Worm (Caenorhabditis elegans) whole organism, young adult: ENCODE results near the gene pgl-2.
A peak's percentile ranks its signal among the peaks of the same experiment; 100 is the strongest.

Source experiments
- B0019.2 ChIP-seq: fragments of 200-800 bp; sonication (Bioruptor generic); conservative IDR thresholded peaks from 2 replicates; pipeline ENCODE4 v1.3.6; 2022; ENCODE audit warnings: missing genetic modification reagents, missing genetic modification characterization, missing compliant biosample characterization
- B0261.1 ChIP-seq: sonication (generic microtip); optimal IDR thresholded peaks from 2 replicates; lab custom pipeline; 2016; ENCODE audit warnings: mild to moderate bottlenecking, missing genetic modification characterization, moderate library complexity, missing compliant biosample characterization
- C17E4.6 ChIP-seq: fragments of 200-800 bp; sonication (Bioruptor generic); IDR thresholded peaks from 2 replicates; pipeline ENCODE4 v1.3.6; 2022; ENCODE audit warnings: missing genetic modification reagents, missing genetic modification characterization, missing compliant biosample characterization
- D2030.7 ChIP-seq: fragments of 200-800 bp; sonication (Bioruptor generic); IDR thresholded peaks from 2 replicates; pipeline ENCODE4 v1.3.6; 2022; ENCODE audit warnings: missing genetic modification reagents, missing genetic modification characterization, missing compliant biosample characterization
- F49E8.2 ChIP-seq: sonication (generic microtip); optimal IDR thresholded peaks from 3 replicates; lab custom pipeline; 2017; ENCODE audit warnings: missing genetic modification characterization, mild to moderate bottlenecking, missing compliant biosample characterization, antibody characterized with exemption, moderate library complexity; ENCODE audit not compliant: insufficient read depth
- T26A5.8 ChIP-seq: sonication (generic microtip); optimal IDR thresholded peaks from 2 replicates; lab custom pipeline; 2016; ENCODE audit warnings: missing genetic modification characterization, missing compliant biosample characterization
- Y53F4B.3 ChIP-seq: fragments of 200-800 bp; sonication (Bioruptor generic); IDR thresholded peaks from 2 replicates; pipeline ENCODE4 v1.3.6; 2022; ENCODE audit warnings: missing genetic modification reagents, missing genetic modification characterization, missing compliant biosample characterization
- Y56A3A.18 ChIP-seq: fragments of 200-800 bp; sonication (Bioruptor generic); IDR thresholded peaks from 2 replicates; pipeline ENCODE4 v1.3.6; 2022; ENCODE audit warnings: missing genetic modification reagents, missing genetic modification characterization, missing compliant biosample characterization
- Y67H2A.10 ChIP-seq: fragments of 200-800 bp; sonication (Bioruptor generic); conservative IDR thresholded peaks from 2 replicates; pipeline ENCODE4 v1.3.6; 2022; ENCODE audit warnings: missing genetic modification reagents, missing genetic modification characterization, missing compliant biosample characterization
- Y79H2A.3 ChIP-seq: fragments of 200-800 bp; sonication (Bioruptor generic); conservative IDR thresholded peaks from 2 replicates; pipeline ENCODE4 v1.3.6; 2022; ENCODE audit warnings: missing genetic modification reagents, missing genetic modification characterization, missing compliant biosample characterization
- aptf-2 ChIP-seq: fragments of 200-800 bp; sonication (Bioruptor generic); conservative IDR thresholded peaks from 2 replicates; pipeline ENCODE4 v1.3.6; 2022; ENCODE audit warnings: missing genetic modification reagents, missing genetic modification characterization, missing compliant biosample characterization
- atf-7 ChIP-seq: sonication (generic microtip); optimal IDR thresholded peaks from 2 replicates; lab custom pipeline; 2017; ENCODE audit warnings: mild to moderate bottlenecking, missing genetic modification characterization, missing compliant biosample characterization
- attf-5 ChIP-seq: fragments of 200-800 bp; sonication (Bioruptor generic); optimal IDR thresholded peaks from 2 replicates; lab custom pipeline; 2018; ENCODE audit warnings: mild to moderate bottlenecking, missing genetic modification characterization, missing compliant biosample characterization
- ceh-100 ChIP-seq: fragments of 200-800 bp; sonication (Bioruptor generic); IDR thresholded peaks from 2 replicates; pipeline ENCODE4 v1.3.6; 2022; ENCODE audit warnings: missing genetic modification reagents, missing genetic modification characterization, missing compliant biosample characterization
- ceh-40 ChIP-seq: fragments of 200-800 bp; sonication (Bioruptor generic); IDR thresholded peaks from 2 replicates; pipeline ENCODE4 v1.3.6; 2022; ENCODE audit warnings: missing genetic modification characterization, missing compliant biosample characterization
- ceh-58 ChIP-seq: fragments of 200-800 bp; sonication (Bioruptor generic); IDR thresholded peaks from 2 replicates; pipeline ENCODE4 v1.3.6; 2022; ENCODE audit warnings: missing genetic modification characterization, missing compliant biosample characterization
- ceh-79 ChIP-seq: sonication (generic microtip); optimal IDR thresholded peaks from 2 replicates; lab custom pipeline; 2017; ENCODE audit warnings: mild to moderate bottlenecking, missing genetic modification characterization, missing compliant biosample characterization
- chd-7 ChIP-seq: sonication (generic microtip); optimal IDR thresholded peaks from 2 replicates; lab custom pipeline; 2016; ENCODE audit warnings: mild to moderate bottlenecking, missing genetic modification characterization, moderate library complexity, missing compliant biosample characterization
- die-1 ChIP-seq: sonication (generic microtip); optimal IDR thresholded peaks from 2 replicates; lab custom pipeline; 2016; ENCODE audit warnings: missing genotype, mild to moderate bottlenecking, missing genetic modification characterization, missing compliant biosample characterization
- dox-1 ChIP-seq: fragments of 200-800 bp; sonication (Bioruptor generic); IDR thresholded peaks from 2 replicates; pipeline ENCODE4 v1.3.6; 2022; ENCODE audit warnings: missing genetic modification reagents, missing genetic modification characterization, missing compliant biosample characterization
- dpff-1 ChIP-seq: sonication (generic microtip); optimal IDR thresholded peaks from 2 replicates; lab custom pipeline; 2017; ENCODE audit warnings: mild to moderate bottlenecking, missing genetic modification characterization, missing compliant biosample characterization
- dpl-1 ChIP-seq: fragments of 150-350 bp; optimal IDR thresholded peaks from 2 replicates; lab custom pipeline; 2014; ENCODE audit warnings: missing biosample characterization, missing genetic modification reagents, missing genetic modification characterization
- egl-18 ChIP-seq: fragments of 200-800 bp; sonication (Bioruptor generic); IDR thresholded peaks from 2 replicates; pipeline ENCODE4 v1.3.6; 2022; ENCODE audit warnings: missing genetic modification reagents, missing genetic modification characterization, missing compliant biosample characterization
- ets-4 ChIP-seq: fragments of 200-800 bp; sonication (Bioruptor generic); optimal IDR thresholded peaks from 2 replicates; lab custom pipeline; 2018; ENCODE audit warnings: mild to moderate bottlenecking, missing genetic modification characterization, missing compliant biosample characterization
- gei-17 ChIP-seq: fragments of 200-800 bp; sonication (Bioruptor generic); optimal IDR thresholded peaks from 2 replicates; lab custom pipeline; 2018; ENCODE audit warnings: mild to moderate bottlenecking, missing genetic modification characterization, missing compliant biosample characterization
- him-1 ChIP-seq: sonication (generic microtip); optimal IDR thresholded peaks from 2 replicates; lab custom pipeline; 2016; ENCODE audit warnings: missing genotype, missing genetic modification reagents, missing genetic modification characterization, missing compliant biosample characterization
- hmg-20 ChIP-seq: fragments of 200-800 bp; sonication (Bioruptor generic); IDR thresholded peaks from 2 replicates; pipeline ENCODE4 v1.3.6; 2022; ENCODE audit warnings: missing genetic modification reagents, missing genetic modification characterization, missing compliant biosample characterization
- hrde-1 ChIP-seq: sonication (generic microtip); optimal IDR thresholded peaks from 2 replicates; lab custom pipeline; 2016; ENCODE audit warnings: missing genetic modification characterization, mild to moderate bottlenecking, missing compliant biosample characterization, moderate library complexity, missing genotype, missing genetic modification reagents, borderline replicate concordance
- lag-1 ChIP-seq: fragments of 200-800 bp; sonication (Bioruptor generic); IDR thresholded peaks from 2 replicates; pipeline ENCODE4 v1.3.6; 2022; ENCODE audit warnings: missing genetic modification reagents, missing genetic modification characterization, missing compliant biosample characterization
- let-526 ChIP-seq: fragments of 200-800 bp; sonication (Bioruptor generic); IDR thresholded peaks from 2 replicates; pipeline ENCODE4 v1.3.6; 2022; ENCODE audit warnings: missing genetic modification reagents, missing genetic modification characterization, missing compliant biosample characterization
- let-607 ChIP-seq, 2 experiments: fragments of 200-800 bp in 1 of 2; sonication (Bioruptor generic) in 1 of 2; sonication (generic microtip) in 1 of 2; optimal IDR thresholded peaks; 2 replicates each; lab custom pipeline; 2016 to 2018; ENCODE audit warnings: mild to moderate bottlenecking in 2 of 2, missing compliant biosample characterization in 2 of 2, missing genetic modification characterization in 2 of 2, moderate library complexity in 2 of 2, missing genotype in 1 of 2
- lin-54 ChIP-seq: fragments of 200-800 bp; sonication (Bioruptor generic); optimal IDR thresholded peaks from 2 replicates; lab custom pipeline; 2018; ENCODE audit warnings: mild to moderate bottlenecking, missing genetic modification characterization, missing compliant biosample characterization
- madf-3 ChIP-seq: fragments of 200-800 bp; sonication (Bioruptor generic); IDR thresholded peaks from 2 replicates; pipeline ENCODE4 v1.3.6; 2022; ENCODE audit warnings: missing genetic modification reagents, missing genetic modification characterization, missing compliant biosample characterization
- madf-8 ChIP-seq: fragments of 200-800 bp; sonication (Bioruptor generic); conservative IDR thresholded peaks from 2 replicates; pipeline ENCODE4 v1.3.6; 2022; ENCODE audit warnings: missing genetic modification reagents, missing genetic modification characterization, missing compliant biosample characterization
- mcd-1 ChIP-seq: fragments of 200-800 bp; sonication (Bioruptor generic); IDR thresholded peaks from 2 replicates; pipeline ENCODE4 v1.3.6; 2022; ENCODE audit warnings: missing genetic modification reagents, missing genetic modification characterization, missing compliant biosample characterization
- nfya-1 ChIP-seq: sonication (generic microtip); optimal IDR thresholded peaks from 2 replicates; lab custom pipeline; 2017; ENCODE audit warnings: antibody characterized with exemption, missing compliant biosample characterization, missing genetic modification characterization, borderline replicate concordance; ENCODE audit not compliant: insufficient read depth
- nfya-2 ChIP-seq: fragments of 200-800 bp; sonication (Bioruptor generic); IDR thresholded peaks from 2 replicates; pipeline ENCODE4 v1.3.6; 2022; ENCODE audit warnings: missing genetic modification reagents, missing genetic modification characterization, missing compliant biosample characterization
- nhr-90 ChIP-seq: sonication (generic microtip); optimal IDR thresholded peaks from 2 replicates; lab custom pipeline; 2016; ENCODE audit warnings: missing genotype, mild to moderate bottlenecking, missing genetic modification characterization, missing compliant biosample characterization
- rec-8 ChIP-seq, 2 experiments: sonication (generic microtip); optimal IDR thresholded peaks; 2 replicates each; lab custom pipeline; 2016; ENCODE audit warnings: mild to moderate bottlenecking in 2 of 2, missing genetic modification characterization in 2 of 2, missing genetic modification reagents in 2 of 2, missing genotype in 2 of 2, missing biosample characterization in 1 of 2, missing compliant biosample characterization in 1 of 2, moderate library complexity in 1 of 2
- sdz-38 ChIP-seq: sonication (generic microtip); optimal IDR thresholded peaks from 2 replicates; lab custom pipeline; 2016; ENCODE audit warnings: missing genotype, missing genetic modification characterization, missing compliant biosample characterization
- snpc-1.1 ChIP-seq: sonication (generic microtip); optimal IDR thresholded peaks from 2 replicates; lab custom pipeline; 2017; ENCODE audit warnings: missing genetic modification characterization, mild to moderate bottlenecking, missing compliant biosample characterization, antibody characterized with exemption, moderate library complexity, missing genotype, missing genetic modification reagents; ENCODE audit not compliant: insufficient read depth
- snpc-4 ChIP-seq, 5 experiments: fragments of 150-350 bp in 1 of 5; sonication (generic microtip) in 4 of 5; optimal IDR thresholded peaks; 2 replicates each; lab custom pipeline; 2014 to 2018; ENCODE audit warnings: missing genetic modification characterization in 5 of 5, missing biosample characterization in 3 of 5, antibody characterized with exemption in 2 of 5, mild to moderate bottlenecking in 2 of 5, missing compliant biosample characterization in 2 of 5, missing genotype in 2 of 5, moderate library complexity in 2 of 5, missing genetic modification reagents in 1 of 5
- tbp1 ChIP-seq: fragments of 200-800 bp; sonication (Bioruptor generic); optimal IDR thresholded peaks from 2 replicates; lab custom pipeline; 2018; ENCODE audit warnings: mild to moderate bottlenecking, missing genetic modification characterization, missing compliant biosample characterization
- tbx-9 ChIP-seq: sonication (generic microtip); optimal IDR thresholded peaks from 2 replicates; lab custom pipeline; 2016; ENCODE audit warnings: borderline replicate concordance, missing genetic modification characterization, inconsistent platforms, missing compliant biosample characterization
- unc-62 ChIP-seq: fragments of 150-350 bp; optimal IDR thresholded peaks from 2 replicates; lab custom pipeline; 2014; ENCODE audit warnings: missing biosample characterization, missing genetic modification reagents, missing genetic modification characterization
- ztf-26 ChIP-seq: sonication (generic microtip); optimal IDR thresholded peaks from 2 replicates; lab custom pipeline; 2017; ENCODE audit warnings: missing genetic modification characterization, missing compliant biosample characterization
- ztf-3 ChIP-seq: fragments of 200-800 bp; sonication (Bioruptor generic); optimal IDR thresholded peaks from 2 replicates; lab custom pipeline; 2018; ENCODE audit warnings: mild to moderate bottlenecking, missing genetic modification characterization, missing compliant biosample characterization

pgl-2 gene

ce11 chrIII:8646021-8646420, 29.2 kb downstream of the pgl-2 start (continued):
- TF ChIP-seq madf-8 (GFP tag; lab: Robert Waterston, UW) = no peak
- peak; percentile 49; the same call in 1 of the 2 replicates for TF ChIP-seq Y56A3A.18
- no peak for TF ChIP-seq Y67H2A.10 (GFP tag; lab: Robert Waterston, UW)
- no peak for TF ChIP-seq hrde-1 (tag; lab: Kevin White, UChicago)
- TF ChIP-seq nfya-1 (tag; lab: Kevin White, UChicago) = no peak
- TF ChIP-seq lin-54 (GFP tag; lab: Kevin White, UChicago) = no peak
- TF ChIP-seq die-1 (tag; lab: Kevin White, UChicago) = peak; percentile 80
- TF ChIP-seq let-607 (tag; optimal IDR thresholded peaks at IDR 0.05; lab: Kevin White, UChicago) = peak in 1 of 2 experiments; percentile 12
- TF ChIP-seq mcd-1 (GFP tag; lab: Robert Waterston, UW) = no peak
- no peak for TF ChIP-seq nfya-2 (GFP tag; lab: Robert Waterston, UW)
- TF ChIP-seq sdz-38 (tag; lab: Kevin White, UChicago) = no peak
- peak; percentile 79 for TF ChIP-seq nhr-90 (tag; lab: Kevin White, UChicago)
- TF ChIP-seq C17E4.6 (GFP tag; lab: Robert Waterston, UW) = no peak
- no peak for TF ChIP-seq chd-7 (tag; lab: Kevin White, UChicago)
- TF ChIP-seq B0019.2 (GFP tag; lab: Robert Waterston, UW) = no peak
- no peak for TF ChIP-seq gei-17 (GFP tag; lab: Kevin White, UChicago)
- no peak for TF ChIP-seq madf-3 (GFP tag; lab: Robert Waterston, UW)
- TF ChIP-seq atf-7 (tag; lab: Kevin White, UChicago) = peak; percentile 5
- 0 out of 2 replicates have a peak, but pooled peaks have one; percentile 19 for TF ChIP-seq let-526 (GFP tag; lab: Robert Waterston, UW)
- no peak for TF ChIP-seq ceh-40
- no peak for TF ChIP-seq Y79H2A.3
- peak; percentile 41; the same call in 1 of the 2 replicates for TF ChIP-seq D2030.7 (GFP tag; lab: Robert Waterston, UW)
- peak; percentile 83 for TF ChIP-seq B0261.1 (tag; lab: Kevin White, UChicago)
- TF ChIP-seq hmg-20 (GFP tag; lab: Robert Waterston, UW) = no peak
- no peak for TF ChIP-seq ets-4
- no peak for TF ChIP-seq dpff-1 (tag; lab: Kevin White, UChicago)
- no peak for TF ChIP-seq ceh-100
- peak; percentile 13 for TF ChIP-seq T26A5.8 (tag; lab: Kevin White, UChicago)
- TF ChIP-seq rec-8 (tag; optimal IDR thresholded peaks at IDR 0.05; lab: Kevin White, UChicago) = peak in 1 of 2 experiments; percentile 35
- TF ChIP-seq ceh-79 = no peak
- no peak for TF ChIP-seq attf-5
- TF ChIP-seq aptf-2 (GFP tag; lab: Robert Waterston, UW) = no peak
- TF ChIP-seq dox-1 (GFP tag; lab: Robert Waterston, UW) = no peak
- TF ChIP-seq egl-18 (GFP tag; lab: Robert Waterston, UW) = no peak
- no peak for TF ChIP-seq ztf-26
- peak; percentile 90 for TF ChIP-seq him-1
- TF ChIP-seq Y53F4B.3 = no peak
- no peak for TF ChIP-seq tbx-9
- TF ChIP-seq tbp1 (GFP tag; lab: Kevin White, UChicago) = peak; percentile 98
- peak; percentile 8 for TF ChIP-seq snpc-1.1 (tag; lab: Kevin White, UChicago)
- TF ChIP-seq ceh-58 (GFP tag; lab: Robert Waterston, UW) = no peak
- TF ChIP-seq ztf-3 (GFP tag; lab: Kevin White, UChicago) = no peak
- no peak for TF ChIP-seq unc-62 (GFP tag; lab: Kevin White, UChicago)
- no peak for TF ChIP-seq lag-1 (GFP tag; lab: Robert Waterston, UW)
- TF ChIP-seq F49E8.2 (tag; lab: Kevin White, UChicago) = peak; percentile 16
- TF ChIP-seq dpl-1 (GFP tag; lab: Kevin White, UChicago) = no peak
- peak; percentile 61 for TF ChIP-seq snpc-4 (GFP tag; optimal IDR thresholded peaks at IDR 0.05; lab: Kevin White, UChicago)
- peak in 2 of 4 experiments; percentile 22 to 54 for TF ChIP-seq snpc-4 (tag; optimal IDR thresholded peaks at IDR 0.05; lab: Kevin White, UChicago)
